Worm (Caenorhabditis elegans): ENCODE data around the gene lido-13.

ce11 chrII:3070182-3070581, 16.1 kb upstream of the lido-13 start:
- TF ChIP-seq ztf-7 (tag; optimal IDR thresholded peaks at IDR 0.05) (no peak), ama-1 (optimal IDR thresholded peaks at IDR 0.05) (no peak), egl-27 (tag; optimal IDR thresholded peaks at IDR 0.05) (no peak), nhr-28 (tag; optimal IDR thresholded peaks at IDR 0.05) (no peak), spr-1 (tag; optimal IDR thresholded peaks at IDR 0.05) (no peak), hmg-1.1 (GFP tag; IDR thresholded peaks at IDR 0.05) (no peak), daf-19 (GFP tag; conservative IDR thresholded peaks at IDR 0.05) (no peak), ceh-82 (tag; optimal IDR thresholded peaks at IDR 0.05) (no peak), unc-62 (GFP tag; optimal IDR thresholded peaks at IDR 0.05 in 1 of 2) (no peak), unc-62 (tag; optimal IDR thresholded peaks at IDR 0.05) (no peak), snpc-4 (tag; optimal IDR thresholded peaks at IDR 0.05) (no peak), aha-1 (tag) (no peak), lin-13 (GFP tag; optimal IDR thresholded peaks at IDR 0.05) (no peak), dpl-1 (GFP tag; optimal IDR thresholded peaks at IDR 0.05) (no peak), php-3 (GFP tag; IDR thresholded peaks at IDR 0.05) (no peak)

Data from whole organism, L4 larva.